Worm (Caenorhabditis elegans) whole organism, young adult: ENCODE data around the gene col-93.

Source experiments
- B0019.2 ChIP-seq: fragments of 200-800 bp; sonication (Bioruptor generic); conservative IDR thresholded peaks from 2 replicates; pipeline ENCODE4 v1.3.6; 2022; ENCODE audit warnings: missing genetic modification reagents, missing genetic modification characterization, missing compliant biosample characterization
- C06A6.2 ChIP-seq: fragments of 200-800 bp; sonication (Bioruptor generic); conservative IDR thresholded peaks from 2 replicates; pipeline ENCODE4 v1.3.6; 2022; ENCODE audit warnings: missing genetic modification characterization, missing compliant biosample characterization
- D2030.7 ChIP-seq: fragments of 200-800 bp; sonication (Bioruptor generic); IDR thresholded peaks from 2 replicates; pipeline ENCODE4 v1.3.6; 2022; ENCODE audit warnings: missing genetic modification reagents, missing genetic modification characterization, missing compliant biosample characterization
- F33H1.4 ChIP-seq: fragments of 200-800 bp; sonication (Bioruptor generic); IDR thresholded peaks from 2 replicates; pipeline ENCODE4 v1.3.6; 2022; ENCODE audit warnings: missing genetic modification reagents, missing genetic modification characterization, missing compliant biosample characterization
- T07F8.4 ChIP-seq: sonication (generic microtip); optimal IDR thresholded peaks from 2 replicates; lab custom pipeline; 2016; ENCODE audit warnings: mild to moderate bottlenecking, missing genetic modification characterization, moderate library complexity, missing compliant biosample characterization
- Y53F4B.3 ChIP-seq: fragments of 200-800 bp; sonication (Bioruptor generic); IDR thresholded peaks from 2 replicates; pipeline ENCODE4 v1.3.6; 2022; ENCODE audit warnings: missing genetic modification reagents, missing genetic modification characterization, missing compliant biosample characterization
- Y67H2A.10 ChIP-seq: fragments of 200-800 bp; sonication (Bioruptor generic); conservative IDR thresholded peaks from 2 replicates; pipeline ENCODE4 v1.3.6; 2022; ENCODE audit warnings: missing genetic modification reagents, missing genetic modification characterization, missing compliant biosample characterization
- bed-2 ChIP-seq: fragments of 200-800 bp; sonication (Bioruptor generic); IDR thresholded peaks from 2 replicates; pipeline ENCODE4 v1.3.6; 2022; ENCODE audit warnings: missing genetic modification reagents, missing genetic modification characterization, missing compliant biosample characterization
- dox-1 ChIP-seq: fragments of 200-800 bp; sonication (Bioruptor generic); IDR thresholded peaks from 2 replicates; pipeline ENCODE4 v1.3.6; 2022; ENCODE audit warnings: missing genetic modification reagents, missing genetic modification characterization, missing compliant biosample characterization
- egl-18 ChIP-seq: fragments of 200-800 bp; sonication (Bioruptor generic); IDR thresholded peaks from 2 replicates; pipeline ENCODE4 v1.3.6; 2022; ENCODE audit warnings: missing genetic modification reagents, missing genetic modification characterization, missing compliant biosample characterization
- egl-44 ChIP-seq: fragments of 200-800 bp; sonication (Bioruptor generic); IDR thresholded peaks from 2 replicates; pipeline ENCODE4 v1.3.6; 2022; ENCODE audit warnings: missing genetic modification reagents, missing genetic modification characterization, missing compliant biosample characterization
- him-1 ChIP-seq: sonication (generic microtip); optimal IDR thresholded peaks from 2 replicates; lab custom pipeline; 2016; ENCODE audit warnings: missing genotype, missing genetic modification reagents, missing genetic modification characterization, missing compliant biosample characterization
- hmg-1.2 ChIP-seq: fragments of 200-800 bp; sonication (Bioruptor generic); IDR thresholded peaks from 2 replicates; pipeline ENCODE4 v1.3.6; 2022; ENCODE audit warnings: missing genetic modification reagents, missing genetic modification characterization, missing compliant biosample characterization
- hmg-20 ChIP-seq: fragments of 200-800 bp; sonication (Bioruptor generic); IDR thresholded peaks from 2 replicates; pipeline ENCODE4 v1.3.6; 2022; ENCODE audit warnings: missing genetic modification reagents, missing genetic modification characterization, missing compliant biosample characterization
- let-526 ChIP-seq: fragments of 200-800 bp; sonication (Bioruptor generic); IDR thresholded peaks from 2 replicates; pipeline ENCODE4 v1.3.6; 2022; ENCODE audit warnings: missing genetic modification reagents, missing genetic modification characterization, missing compliant biosample characterization
- lin-26 ChIP-seq: fragments of 200-800 bp; sonication (Bioruptor generic); IDR thresholded peaks from 2 replicates; pipeline ENCODE4 v1.3.6; 2022; ENCODE audit warnings: missing genetic modification reagents, missing genetic modification characterization, missing compliant biosample characterization
- lsl-1 ChIP-seq: fragments of 200-800 bp; sonication (Bioruptor generic); optimal IDR thresholded peaks from 2 replicates; lab custom pipeline; 2018; ENCODE audit warnings: mild to moderate bottlenecking, missing genetic modification characterization, moderate library complexity, missing compliant biosample characterization
- madf-6 ChIP-seq: fragments of 200-800 bp; sonication (Bioruptor generic); IDR thresholded peaks from 2 replicates; pipeline ENCODE4 v1.3.6; 2022; ENCODE audit warnings: missing genetic modification reagents, missing genetic modification characterization, missing compliant biosample characterization
- nfya-2 ChIP-seq: fragments of 200-800 bp; sonication (Bioruptor generic); IDR thresholded peaks from 2 replicates; pipeline ENCODE4 v1.3.6; 2022; ENCODE audit warnings: missing genetic modification reagents, missing genetic modification characterization, missing compliant biosample characterization
- nfyb-1 ChIP-seq: fragments of 200-800 bp; sonication (Bioruptor generic); IDR thresholded peaks from 2 replicates; pipeline ENCODE4 v1.3.6; 2022; ENCODE audit warnings: missing genetic modification reagents, missing genetic modification characterization, missing compliant biosample characterization
- nhr-27 ChIP-seq: fragments of 200-800 bp; sonication (Bioruptor generic); optimal IDR thresholded peaks from 2 replicates; lab custom pipeline; 2018; ENCODE audit warnings: mild to moderate bottlenecking, missing genetic modification characterization, moderate library complexity, missing compliant biosample characterization
- pbrm-1 ChIP-seq: fragments of 200-800 bp; sonication (Bioruptor generic); IDR thresholded peaks from 2 replicates; pipeline ENCODE4 v1.3.6; 2022; ENCODE audit warnings: missing genetic modification reagents, missing genetic modification characterization, missing compliant biosample characterization
- rec-8 ChIP-seq, 2 experiments: sonication (generic microtip); optimal IDR thresholded peaks; 2 replicates each; lab custom pipeline; 2016; ENCODE audit warnings: mild to moderate bottlenecking in 2 of 2, missing genetic modification characterization in 2 of 2, missing genetic modification reagents in 2 of 2, missing genotype in 2 of 2, missing biosample characterization in 1 of 2, missing compliant biosample characterization in 1 of 2, moderate library complexity in 1 of 2
- rpc-1 ChIP-seq, 2 experiments: fragments of 150-350 bp in 1 of 2; sonication (generic microtip) in 1 of 2; optimal IDR thresholded peaks; 2 replicates each; lab custom pipeline; 2014 to 2018; ENCODE audit warnings: missing biosample characterization in 1 of 2, missing genetic modification characterization in 1 of 2, missing genetic modification reagents in 1 of 2, missing genotype in 1 of 2
- sea-2 ChIP-seq: fragments of 200-800 bp; sonication (Bioruptor generic); IDR thresholded peaks from 2 replicates; pipeline ENCODE4 v1.3.6; 2022; ENCODE audit warnings: missing genetic modification characterization, missing compliant biosample characterization
- snpc-1.3 ChIP-seq: sonication (generic microtip); optimal IDR thresholded peaks from 2 replicates; lab custom pipeline; 2017; ENCODE audit warnings: missing genetic modification characterization, mild to moderate bottlenecking, missing compliant biosample characterization, antibody characterized with exemption, moderate library complexity, missing genotype, missing genetic modification reagents; ENCODE audit not compliant: insufficient read depth
- somi-1 ChIP-seq: fragments of 200-800 bp; sonication (Bioruptor generic); optimal IDR thresholded peaks from 2 replicates; lab custom pipeline; 2018; ENCODE audit warnings: mild to moderate bottlenecking, missing genetic modification characterization, missing compliant biosample characterization
- sptf-2 ChIP-seq: fragments of 200-800 bp; sonication (Bioruptor generic); optimal IDR thresholded peaks from 2 replicates; lab custom pipeline; 2018; ENCODE audit warnings: mild to moderate bottlenecking, missing genetic modification characterization, missing compliant biosample characterization
- tbp1 ChIP-seq: fragments of 200-800 bp; sonication (Bioruptor generic); optimal IDR thresholded peaks from 2 replicates; lab custom pipeline; 2018; ENCODE audit warnings: mild to moderate bottlenecking, missing genetic modification characterization, missing compliant biosample characterization
- tbx-9 ChIP-seq: sonication (generic microtip); optimal IDR thresholded peaks from 2 replicates; lab custom pipeline; 2016; ENCODE audit warnings: borderline replicate concordance, missing genetic modification characterization, inconsistent platforms, missing compliant biosample characterization
- zfh-2 ChIP-seq: fragments of 200-800 bp; sonication (Bioruptor generic); conservative IDR thresholded peaks from 2 replicates; pipeline ENCODE4 v1.3.6; 2022; ENCODE audit warnings: missing genetic modification reagents, missing genetic modification characterization, missing compliant biosample characterization
- ztf-18 ChIP-seq: sonication (generic microtip); optimal IDR thresholded peaks from 2 replicates; lab custom pipeline; 2016; ENCODE audit warnings: missing genotype, mild to moderate bottlenecking, missing genetic modification characterization, missing compliant biosample characterization
- ztf-22 ChIP-seq: fragments of 200-800 bp; sonication (Bioruptor generic); optimal IDR thresholded peaks from 2 replicates; lab custom pipeline; 2018; ENCODE audit warnings: mild to moderate bottlenecking, missing genetic modification characterization, moderate library complexity, missing compliant biosample characterization

The col-93 gene

ce11 chrIII:10962910-10963309 is 22.5 kb downstream of the col-93 start:
- TF ChIP-seq hmg-1.2 (GFP tag; lab: Robert Waterston, UW) (no peak), nfyb-1 (GFP tag; lab: Robert Waterston, UW) (0 out of 2 replicates have a peak, but pooled peaks have one; percentile 32), tbp1 (GFP tag; lab: Kevin White, UChicago) (peak; percentile 50), lin-26 (GFP tag; lab: Robert Waterston, UW) (peak; percentile 63; the same call in 1 of the 2 replicates), ztf-18 (tag; lab: Kevin White, UChicago) (no peak), Y53F4B.3 (GFP tag; lab: Robert Waterston, UW) (no peak), rpc-1 (optimal IDR thresholded peaks at IDR 0.05; lab: Kevin White, UChicago) (no peak), rpc-1 (tag; optimal IDR thresholded peaks at IDR 0.05; lab: Kevin White, UChicago) (peak; percentile 31), zfh-2 (GFP tag; lab: Robert Waterston, UW) (0 out of 2 replicates have a peak, but pooled peaks have one; percentile 54)

ce11 chrIII:10960387-10960786 is 25.0 kb downstream of the col-93 start:
- TF ChIP-seq nfya-2 (GFP tag; lab: Robert Waterston, UW), result no peak
- no peak for TF ChIP-seq B0019.2 (GFP tag; lab: Robert Waterston, UW)
- no peak for TF ChIP-seq tbx-9
- 0 out of 2 replicates have a peak, but pooled peaks have one; percentile 25 for TF ChIP-seq D2030.7 (GFP tag; lab: Robert Waterston, UW)
- no peak for TF ChIP-seq somi-1 (GFP tag; lab: Kevin White, UChicago)
- TF ChIP-seq rpc-1 (optimal IDR thresholded peaks at IDR 0.05; lab: Kevin White, UChicago), result no peak
- peak; percentile 51 for TF ChIP-seq rpc-1 (tag; optimal IDR thresholded peaks at IDR 0.05; lab: Kevin White, UChicago)
- TF ChIP-seq pbrm-1 (GFP tag; lab: Robert Waterston, UW), result 0 out of 2 replicates have a peak, but pooled peaks have one; percentile 31
- 0 out of 2 replicates have a peak, but pooled peaks have one; percentile 16 for TF ChIP-seq sea-2 (GFP tag; lab: Robert Waterston, UW)
- no peak for TF ChIP-seq rec-8 (tag; optimal IDR thresholded peaks at IDR 0.05; lab: Kevin White, UChicago)
- peak; percentile 70 for TF ChIP-seq tbp1 (GFP tag; lab: Kevin White, UChicago)
- TF ChIP-seq F33H1.4 (GFP tag; lab: Robert Waterston, UW), result peak; percentile 35
- 0 out of 2 replicates have a peak, but pooled peaks have one; percentile 25 for TF ChIP-seq dox-1 (GFP tag; lab: Robert Waterston, UW)
- no peak for TF ChIP-seq egl-18

ce11 chrIII:10957710-10958109 is 27.7 kb downstream of the col-93 start:
- TF ChIP-seq let-526 (no peak), ztf-22 (GFP tag; lab: Kevin White, UChicago) (no peak), C06A6.2 (GFP tag; lab: Robert Waterston, UW) (no peak), sptf-2 (GFP tag; lab: Kevin White, UChicago) (no peak), snpc-1.3 (tag; lab: Kevin White, UChicago) (no peak), nhr-27 (tag; lab: Kevin White, UChicago) (no peak), hmg-20 (GFP tag; lab: Robert Waterston, UW) (no peak), egl-44 (GFP tag; lab: Robert Waterston, UW) (no peak), T07F8.4 (tag; lab: Kevin White, UChicago) (no peak), bed-2 (no peak)

ce11 chrIII:10957236-10957635 is 28.2 kb downstream of the col-93 start:
- TF ChIP-seq rpc-1 (optimal IDR thresholded peaks at IDR 0.05; lab: Kevin White, UChicago) (no peak), rpc-1 (tag; optimal IDR thresholded peaks at IDR 0.05; lab: Kevin White, UChicago) (peak; percentile 5), hmg-1.2 (GFP tag; lab: Robert Waterston, UW) (peak; percentile 17; the same call in 1 of the 2 replicates), him-1 (tag; lab: Kevin White, UChicago) (peak; percentile 8), lsl-1 (GFP tag; lab: Kevin White, UChicago) (peak; percentile 15), Y67H2A.10 (GFP tag; lab: Robert Waterston, UW) (no peak), madf-6 (GFP tag; lab: Robert Waterston, UW) (0 out of 2 replicates have a peak, but pooled peaks have one; percentile 20), tbp1 (GFP tag; lab: Kevin White, UChicago) (peak; percentile 33), egl-44 (GFP tag; lab: Robert Waterston, UW) (no peak)
